Fruit fly (Drosophila melanogaster) Kc167 (cell line): Measurements from ENCODE around the gene CG15358.

Experiments
- Myc ChIP-seq: fragments of >200 bp; optimal IDR thresholded peaks from 2 replicates; lab custom pipeline; 2017; ENCODE audit warnings: missing external identifiers
- Sin3A ChIP-seq: fragments of >200 bp; optimal IDR thresholded peaks from 2 replicates; lab custom pipeline; 2018; ENCODE audit warnings: missing external identifiers
- h ChIP-seq: fragments of >200 bp; optimal IDR thresholded peaks from 3 replicates; lab custom pipeline; 2018; ENCODE audit warnings: missing external identifiers
- insv ChIP-seq: fragments of >200 bp; optimal IDR thresholded peaks from 3 replicates; lab custom pipeline; 2018; ENCODE audit warnings: missing external identifiers
- psq ChIP-seq: fragments of >200 bp; optimal IDR thresholded peaks from 2 replicates; lab custom pipeline; 2017; ENCODE audit warnings: missing external identifiers
- ttk ChIP-seq: sonication (Bioruptor generic); optimal IDR thresholded peaks from 2 replicates; lab custom pipeline; 2017; ENCODE audit warnings: missing external identifiers

Gene CG15358

dm6 chr2L:1839019-1839418 is 44.0 kb downstream of the CG15358 start:
- TF ChIP-seq h (lab: Kevin White, UChicago) = no peak
- no peak for TF ChIP-seq insv (lab: Kevin White, UChicago)
- TF ChIP-seq ttk (lab: Kevin White, UChicago) = no peak
- TF ChIP-seq Myc = no peak
- TF ChIP-seq psq (lab: Kevin White, UChicago) = no peak
- TF ChIP-seq Sin3A (lab: Kevin White, UChicago) = no peak

dm6 chr2L:1837717-1838368 is 45.2 kb downstream of the CG15358 start:
- no peak for TF ChIP-seq ttk (lab: Kevin White, UChicago)
- no peak for TF ChIP-seq Myc
- no peak for TF ChIP-seq psq (lab: Kevin White, UChicago)
- TF ChIP-seq h (lab: Kevin White, UChicago) = no peak
- no peak for TF ChIP-seq insv (lab: Kevin White, UChicago)
- no peak for TF ChIP-seq Sin3A (lab: Kevin White, UChicago)

dm6 chr2L:1836238-1836637 is 46.8 kb downstream of the CG15358 start, which contains the start of gene wry:
TSS of gene wry (plus strand) at chr2L:1836538.
- TF ChIP-seq ttk (lab: Kevin White, UChicago) (no peak), psq (lab: Kevin White, UChicago) (no peak), h (lab: Kevin White, UChicago) (no peak), Myc (no peak), Sin3A (lab: Kevin White, UChicago) (no peak), insv (lab: Kevin White, UChicago) (no peak)

dm6 chr2L:1832465-1832864 is 50.5 kb downstream of the CG15358 start, which contains the start of gene c-cup:
TSS of gene c-cup (minus strand) at chr2L:1832565.
- TF ChIP-seq Myc (no peak), psq (lab: Kevin White, UChicago) (no peak), Sin3A (lab: Kevin White, UChicago) (no peak), insv (lab: Kevin White, UChicago) (no peak), h (lab: Kevin White, UChicago) (no peak), ttk (lab: Kevin White, UChicago) (no peak)
